Worm (Caenorhabditis elegans): ENCODE results near the gene srg-69.
A peak's percentile ranks its signal among the peaks of the same experiment; 100 is the strongest.

The srg-69 gene

ce11 chrII:5391447-5391846 lies 36.0 kb downstream of the srg-69 start:
- TF ChIP-seq ceh-44 (GFP tag; IDR thresholded peaks at IDR 0.05) (no peak), dpl-1 (GFP tag; optimal IDR thresholded peaks at IDR 0.05) (peak; percentile 55)

- TF ChIP-seq aly-2 (tag; optimal IDR thresholded peaks at IDR 0.05) (no peak), aha-1 (tag) (peak; percentile 11)
Measured at ce11 chrII:5393090-5393489, 37.6 kb downstream of the srg-69 start, which contains the start of gene brap-2. Gene brap-2 (minus strand): TSS chrII:5393190.

ce11 chrII:5395594-5395993 lies 40.1 kb downstream of the srg-69 start, which contains the start of gene pink-1:
Gene pink-1 (minus strand): TSS chrII:5395694.
- TF ChIP-seq lin-38 (GFP tag; IDR thresholded peaks at IDR 0.05) (0 out of 2 replicates have a peak, but pooled peaks have one; percentile 17), nhr-237 (tag; optimal IDR thresholded peaks at IDR 0.05) (no peak)

- TF ChIP-seq Y75B8A.6 (GFP tag; IDR thresholded peaks at IDR 0.05) = no peak
- no peak for TF ChIP-seq lin-1 (GFP tag; IDR thresholded peaks at IDR 0.05)
- TF ChIP-seq set-16 (GFP tag; IDR thresholded peaks at IDR 0.05) = no peak
- no peak for TF ChIP-seq zfp-2 (tag; optimal IDR thresholded peaks at IDR 0.05)
- no peak for TF ChIP-seq php-3 (GFP tag; IDR thresholded peaks at IDR 0.05)
- no peak for TF ChIP-seq pha-4 (GFP tag; IDR thresholded peaks at IDR 0.05)
- no peak for TF ChIP-seq pha-4 (tag; optimal IDR thresholded peaks at IDR 0.05)
- TF ChIP-seq skn-1 (tag; optimal IDR thresholded peaks at IDR 0.05) = no peak
- no peak for TF ChIP-seq jun-1 (tag; optimal IDR thresholded peaks at IDR 0.05)
- TF ChIP-seq R02D3.7 (tag; optimal IDR thresholded peaks at IDR 0.05) = no peak
- TF ChIP-seq spr-3 (GFP tag; optimal IDR thresholded peaks at IDR 0.05) = no peak
- TF ChIP-seq nhr-28 (tag; optimal IDR thresholded peaks at IDR 0.05) = peak; percentile 2
- no peak for TF ChIP-seq lin-39 (tag; optimal IDR thresholded peaks at IDR 0.05)
- no peak for TF ChIP-seq fkh-10 (GFP tag; optimal IDR thresholded peaks at IDR 0.05)
- TF ChIP-seq nhr-102 (tag; optimal IDR thresholded peaks at IDR 0.05) = no peak
- no peak for TF ChIP-seq mdl-1 (tag; optimal IDR thresholded peaks at IDR 0.05)
- no peak for TF ChIP-seq mes-2 (tag; optimal IDR thresholded peaks at IDR 0.05; ENCODE audit: poor library complexity, severe bottlenecking)
- no peak for TF ChIP-seq saeg-2 (GFP tag; IDR thresholded peaks at IDR 0.05)
- no peak for TF ChIP-seq daf-16 (GFP tag; optimal IDR thresholded peaks at IDR 0.05)
- TF ChIP-seq daf-16 (tag; optimal IDR thresholded peaks at IDR 0.05) = peak; percentile 61
- TF ChIP-seq attf-4 (tag; optimal IDR thresholded peaks at IDR 0.05) = no peak
- no peak for TF ChIP-seq lin-15B (tag; optimal IDR thresholded peaks at IDR 0.05)
- no peak for TF ChIP-seq mxl-2 (GFP tag; conservative IDR thresholded peaks at IDR 0.05)
- TF ChIP-seq ztf-11 (tag; optimal IDR thresholded peaks at IDR 0.05) = no peak
- TF ChIP-seq hlh-11 (tag; optimal IDR thresholded peaks at IDR 0.05) = peak; percentile 11
Measured at ce11 chrII:5398779-5399178, 43.3 kb downstream of the srg-69 start, which contains the start of gene fbxl-3. Gene fbxl-3 (minus strand): TSS chrII:5398902.

ce11 chrII:5399201-5399600 lies 43.7 kb downstream of the srg-69 start, which contains the start of gene mog-5:
Gene mog-5 (plus strand): TSS chrII:5399538.
- TF ChIP-seq dpl-1 (GFP tag; optimal IDR thresholded peaks at IDR 0.05) = peak; percentile 26
- TF ChIP-seq Y105C5A.15 (GFP tag; IDR thresholded peaks at IDR 0.05) = no peak
- TF ChIP-seq madf-9 (GFP tag; conservative IDR thresholded peaks at IDR 0.05) = no peak
- TF ChIP-seq jun-1 (tag; optimal IDR thresholded peaks at IDR 0.05) = no peak
- no peak for TF ChIP-seq ceh-28 (tag; optimal IDR thresholded peaks at IDR 0.05)
- no peak for TF ChIP-seq F37D6.2 (tag; optimal IDR thresholded peaks at IDR 0.05)
- TF ChIP-seq hlh-30 (tag; optimal IDR thresholded peaks at IDR 0.05; ENCODE audit: insufficient read depth) = peak; percentile 23
- peak; percentile 40; the same call in 1 of the 2 replicates for TF ChIP-seq lin-38 (GFP tag; IDR thresholded peaks at IDR 0.05)
- no peak for TF ChIP-seq duxl-1 (tag; optimal IDR thresholded peaks at IDR 0.05; ENCODE audit: poor library complexity)
- no peak for TF ChIP-seq pha-4 (GFP tag; IDR thresholded peaks at IDR 0.05)
- peak; percentile 25 for TF ChIP-seq pha-4 (tag; optimal IDR thresholded peaks at IDR 0.05)
- peak; percentile 77 for TF ChIP-seq mes-2 (tag; optimal IDR thresholded peaks at IDR 0.05; ENCODE audit: poor library complexity, severe bottlenecking)
- TF ChIP-seq zfp-2 (tag; optimal IDR thresholded peaks at IDR 0.05) = no peak
- TF ChIP-seq zip-11 (GFP tag; IDR thresholded peaks at IDR 0.05) = no peak
- TF ChIP-seq mdt-29 (GFP tag; IDR thresholded peaks at IDR 0.05) = no peak
